Fruit fly (Drosophila melanogaster) whole organism, pupa: Measurements from ENCODE around the gene msl-3.

Experiments
- CG10348 ChIP-seq: fragments of 200-800 bp; sonication (Bioruptor generic); IDR thresholded peaks from 2 replicates; pipeline ENCODE4 v1.3.6; 2022; ENCODE audit warnings: missing biosample characterization, missing genetic modification characterization
- CG12605 ChIP-seq: fragments of 200-800 bp; sonication (Bioruptor generic); IDR thresholded peaks from 2 replicates; pipeline ENCODE4 v1.3.6; 2022; ENCODE audit warnings: missing biosample characterization, missing genetic modification characterization
- CG13204 ChIP-seq: fragments of 200-800 bp; sonication (Bioruptor generic); optimal IDR thresholded peaks from 2 replicates; lab custom pipeline; 2018; ENCODE audit warnings: missing biosample characterization, mild to moderate bottlenecking, missing genetic modification characterization, moderate library complexity
- CG14655 ChIP-seq: fragments of 200-800 bp; sonication (Bioruptor generic); optimal IDR thresholded peaks from 3 replicates; lab custom pipeline; 2017; ENCODE audit warnings: mild to moderate bottlenecking, missing biosample characterization, missing genetic modification reagents, missing genetic modification characterization
- CG15710 ChIP-seq: fragments of 200-800 bp; sonication (Bioruptor generic); optimal IDR thresholded peaks from 2 replicates; lab custom pipeline; 2018; ENCODE audit warnings: missing biosample characterization, mild to moderate bottlenecking, missing genetic modification characterization, moderate library complexity
- CG17806 ChIP-seq: fragments of 200-800 bp; sonication (Bioruptor generic); optimal IDR thresholded peaks from 2 replicates; lab custom pipeline; 2018; ENCODE audit warnings: missing biosample characterization, mild to moderate bottlenecking, missing genetic modification characterization, moderate library complexity
- CG32121 ChIP-seq: fragments of 200-800 bp; sonication (Bioruptor generic); IDR thresholded peaks from 2 replicates; pipeline ENCODE4 v1.3.6; 2022; ENCODE audit warnings: missing biosample characterization, missing genetic modification characterization
- CG34367 ChIP-seq: fragments of 200-800 bp; sonication (Bioruptor generic); optimal IDR thresholded peaks from 2 replicates; lab custom pipeline; 2018; ENCODE audit warnings: missing biosample characterization, mild to moderate bottlenecking, missing genetic modification characterization
- CG4496 ChIP-seq: fragments of 200-800 bp; sonication (Bioruptor generic); IDR thresholded peaks from 3 replicates; pipeline ENCODE4 v1.3.6; 2022; ENCODE audit warnings: missing biosample characterization, missing genetic modification characterization
- CG8159 ChIP-seq: fragments of 200-800 bp; sonication (Bioruptor generic); optimal IDR thresholded peaks from 3 replicates; lab custom pipeline; 2018; ENCODE audit warnings: missing biosample characterization, mild to moderate bottlenecking, missing genetic modification characterization, moderate library complexity
- CG8301 ChIP-seq: fragments of 200-800 bp; sonication (Bioruptor generic); optimal IDR thresholded peaks from 2 replicates; lab custom pipeline; 2018; ENCODE audit warnings: missing biosample characterization, mild to moderate bottlenecking, missing genetic modification characterization
- CG9948 ChIP-seq: fragments of 200-800 bp; sonication (Bioruptor generic); optimal IDR thresholded peaks from 2 replicates; lab custom pipeline; 2018; ENCODE audit warnings: missing biosample characterization, mild to moderate bottlenecking, missing genetic modification characterization, moderate library complexity
- D1 ChIP-seq: fragments of 200-800 bp; sonication (Bioruptor generic); optimal IDR thresholded peaks from 2 replicates; lab custom pipeline; 2018; ENCODE audit warnings: missing biosample characterization, mild to moderate bottlenecking, missing genetic modification characterization, moderate library complexity
- EcR ChIP-seq: fragments of 200-800 bp; sonication (Bioruptor generic); optimal IDR thresholded peaks from 3 replicates; lab custom pipeline; 2019; ENCODE audit warnings: missing biosample characterization, missing genetic modification characterization, mild to moderate bottlenecking, moderate library complexity, missing genetic modification reagents
- Ets98B ChIP-seq: fragments of 200-800 bp; sonication (Bioruptor generic); IDR thresholded peaks from 2 replicates; pipeline ENCODE4 v1.3.6; 2022; ENCODE audit warnings: missing biosample characterization, missing genetic modification characterization
- Pif1A ChIP-seq: fragments of 200-800 bp; sonication (Bioruptor generic); optimal IDR thresholded peaks from 3 replicates; lab custom pipeline; 2016; ENCODE audit warnings: missing biosample characterization, missing genetic modification characterization
- Pif1B ChIP-seq: fragments of 200-800 bp; sonication (Bioruptor generic); optimal IDR thresholded peaks from 3 replicates; lab custom pipeline; 2016; ENCODE audit warnings: missing biosample characterization, missing genetic modification characterization
- Snoo ChIP-seq: fragments of 200-800 bp; sonication (Bioruptor generic); optimal IDR thresholded peaks from 3 replicates; lab custom pipeline; 2017; ENCODE audit warnings: missing biosample characterization, mild to moderate bottlenecking, missing genetic modification characterization, inconsistent platforms
- fd96Ca ChIP-seq: fragments of 200-800 bp; sonication (Bioruptor generic); IDR thresholded peaks from 3 replicates; pipeline ENCODE4 v1.3.6; 2022; ENCODE audit warnings: missing biosample characterization, missing genetic modification characterization
- gl ChIP-seq: fragments of 200-800 bp; sonication (Bioruptor generic); optimal IDR thresholded peaks from 2 replicates; lab custom pipeline; 2018; ENCODE audit warnings: missing biosample characterization, mild to moderate bottlenecking, missing genetic modification characterization
- rn ChIP-seq: fragments of 200-800 bp; sonication (Bioruptor generic); IDR thresholded peaks from 2 replicates; pipeline ENCODE4 v1.3.6; 2022; ENCODE audit warnings: missing biosample characterization, missing genetic modification characterization

The msl-3 gene

dm6 chr3L:7087347-7087746 is 38.0 kb downstream of the msl-3 start:
- TF ChIP-seq CG34367 (tag; lab: Kevin White, UChicago), result no peak
- peak; percentile 28 for TF ChIP-seq CG14655 (GFP tag; lab: Kevin White, UChicago)
- TF ChIP-seq Pif1B, result no peak
- peak; percentile 48 for TF ChIP-seq CG17806 (tag; lab: Kevin White, UChicago)
- TF ChIP-seq gl (tag; lab: Kevin White, UChicago), result no peak
- TF ChIP-seq CG9948 (tag; lab: Kevin White, UChicago), result peak; percentile 38
- TF ChIP-seq CG8159, result peak; percentile 66
- TF ChIP-seq CG15710, result peak; percentile 49
- no peak for TF ChIP-seq CG13204
- no peak for TF ChIP-seq CG10348 (GFP tag; lab: Robert Waterston, UW)
- TF ChIP-seq, all 21 proteins: peak for 5

- TF ChIP-seq CG15710 (no peak), CG8301 (tag; lab: Kevin White, UChicago) (no peak), CG9948 (tag; lab: Kevin White, UChicago) (no peak)
Measured at dm6 chr3L:7086558-7087059, 38.7 kb downstream of the msl-3 start, which contains the start of gene Cpr65Ea. Cpr65Ea (minus strand) TSS chr3L:7086608.

dm6 chr3L:7086093-7086492 is 39.2 kb downstream of the msl-3 start:
- no peak for TF ChIP-seq CG34367 (tag; lab: Kevin White, UChicago)
- no peak for TF ChIP-seq CG15710
- no peak for TF ChIP-seq CG14655 (GFP tag; lab: Kevin White, UChicago)
- no peak for TF ChIP-seq rn (GFP tag; lab: Robert Waterston, UW)
- TF ChIP-seq Ets98B (GFP tag; lab: Robert Waterston, UW), result no peak
- no peak for TF ChIP-seq gl (tag; lab: Kevin White, UChicago)
- no peak for TF ChIP-seq CG8159
- no peak for TF ChIP-seq CG17806 (tag; lab: Kevin White, UChicago)
- TF ChIP-seq D1 (tag; lab: Kevin White, UChicago), result no peak
- no peak for TF ChIP-seq Pif1B
- no peak for TF ChIP-seq CG8301 (tag; lab: Kevin White, UChicago)
- TF ChIP-seq CG10348 (GFP tag; lab: Robert Waterston, UW), result no peak
- TF ChIP-seq EcR (GFP tag; lab: Kevin White, UChicago), result no peak
- TF ChIP-seq Snoo (tag; lab: Kevin White, UChicago), result no peak
- TF ChIP-seq CG32121 (GFP tag; lab: Robert Waterston, UW), result no peak
- TF ChIP-seq CG12605 (GFP tag; lab: Robert Waterston, UW), result no peak
- no peak for TF ChIP-seq CG9948 (tag; lab: Kevin White, UChicago)
- TF ChIP-seq CG13204, result no peak
- TF ChIP-seq Pif1A (GFP tag; lab: Kevin White, UChicago), result no peak
- TF ChIP-seq fd96Ca, result no peak
- TF ChIP-seq, all 21 proteins: peak for 0

dm6 chr3L:7082168-7082567 is 43.2 kb downstream of the msl-3 start:
- TF ChIP-seq CG9948 (tag; lab: Kevin White, UChicago), result no peak
- TF ChIP-seq CG8159, result no peak
- no peak for TF ChIP-seq Pif1B
- 0 out of 3 replicates have a peak, but pooled peaks have one; percentile 19 for TF ChIP-seq CG4496

dm6 chr3L:7077258-7077657 is 48.1 kb downstream of the msl-3 start, which contains the start of gene CG8641:
CG8641 (minus strand) TSS chr3L:7077462.
- TF ChIP-seq EcR (GFP tag; lab: Kevin White, UChicago), result no peak

dm6 chr3L:7075147-7075546 is 50.2 kb downstream of the msl-3 start, which contains the start of gene CG34030:
CG34030 (minus strand) TSS chr3L:7075247.
- TF ChIP-seq Ets98B (GFP tag; lab: Robert Waterston, UW), result no peak
- TF ChIP-seq Pif1A (GFP tag; lab: Kevin White, UChicago), result no peak
- no peak for TF ChIP-seq CG9948 (tag; lab: Kevin White, UChicago)
- TF ChIP-seq CG13204, result no peak
- TF ChIP-seq CG17806 (tag; lab: Kevin White, UChicago), result no peak
- no peak for TF ChIP-seq CG10348 (GFP tag; lab: Robert Waterston, UW)
- TF ChIP-seq CG8301 (tag; lab: Kevin White, UChicago), result no peak
- no peak for TF ChIP-seq fd96Ca
- TF ChIP-seq CG34367 (tag; lab: Kevin White, UChicago), result no peak
- TF ChIP-seq EcR (GFP tag; lab: Kevin White, UChicago), result no peak
- no peak for TF ChIP-seq Snoo (tag; lab: Kevin White, UChicago)
- no peak for TF ChIP-seq rn (GFP tag; lab: Robert Waterston, UW)
- TF ChIP-seq Pif1B, result no peak
- no peak for TF ChIP-seq CG32121 (GFP tag; lab: Robert Waterston, UW)
- no peak for TF ChIP-seq CG14655 (GFP tag; lab: Kevin White, UChicago)
- TF ChIP-seq gl (tag; lab: Kevin White, UChicago), result no peak
- TF ChIP-seq D1 (tag; lab: Kevin White, UChicago), result no peak
- no peak for TF ChIP-seq CG4496
- TF ChIP-seq CG8159, result no peak
- TF ChIP-seq CG15710, result no peak
